Worm (Caenorhabditis elegans): ENCODE data around the gene K03A1.4.
A peak's percentile ranks its signal among the peaks of the same experiment; 100 is the strongest.

K03A1.4 gene

ce11 chrX:7298652-7299051, at the start of gene K03A1.4:
Gene K03A1.4, minus strand, starts transcription at chrX:7298752.
- no peak for TF ChIP-seq fkh-10 (GFP tag; optimal IDR thresholded peaks at IDR 0.05)
- TF ChIP-seq unc-62 (GFP tag; optimal IDR thresholded peaks at IDR 0.05 in 1 of 2) = peak in 1 of 2 experiments; percentile 53
- TF ChIP-seq unc-62 (tag; optimal IDR thresholded peaks at IDR 0.05) = no peak
- TF ChIP-seq T26A8.4 (GFP tag; IDR thresholded peaks at IDR 0.05) = no peak
- no peak for TF ChIP-seq ceh-20 (GFP tag; IDR thresholded peaks at IDR 0.05)

- TF ChIP-seq ceh-44 (GFP tag; IDR thresholded peaks at IDR 0.05) (no peak), daf-8 (GFP tag; IDR thresholded peaks at IDR 0.05) (no peak), php-3 (GFP tag; IDR thresholded peaks at IDR 0.05) (no peak), ceh-82 (tag; optimal IDR thresholded peaks at IDR 0.05) (no peak), egl-27 (tag; optimal IDR thresholded peaks at IDR 0.05) (no peak), zip-2 (tag; optimal IDR thresholded peaks at IDR 0.05) (no peak), lin-1 (GFP tag; IDR thresholded peaks at IDR 0.05) (no peak), cey-2 (tag; optimal IDR thresholded peaks at IDR 0.05; ENCODE audit: borderline replicate concordance, insufficient read depth) (no peak), madf-5 (GFP tag; IDR thresholded peaks at IDR 0.05) (no peak), dpl-1 (GFP tag; optimal IDR thresholded peaks at IDR 0.05) (no peak), ceh-62 (tag; optimal IDR thresholded peaks at IDR 0.05) (no peak), zfp-2 (tag; optimal IDR thresholded peaks at IDR 0.05) (no peak), duxl-1 (tag; optimal IDR thresholded peaks at IDR 0.05; ENCODE audit: poor library complexity) (no peak), pqm-1 (tag; optimal IDR thresholded peaks at IDR 0.05) (no peak), lin-39 (tag; optimal IDR thresholded peaks at IDR 0.05) (no peak), fkh-10 (GFP tag; optimal IDR thresholded peaks at IDR 0.05) (no peak), F44E2.7 (GFP tag; IDR thresholded peaks at IDR 0.05) (no peak), saeg-2 (GFP tag; IDR thresholded peaks at IDR 0.05) (no peak)
Measured at ce11 chrX:7343747-7344146, 45.2 kb upstream of the K03A1.4 start, which contains the start of gene C07D8.5. Gene C07D8.5, plus strand, starts transcription at chrX:7344047.

ce11 chrX:7343218-7343617, 44.7 kb upstream of the K03A1.4 start:
- TF ChIP-seq dve-1 (tag; optimal IDR thresholded peaks at IDR 0.05; ENCODE audit: insufficient read depth) = peak; percentile 2
- peak; percentile 80 for TF ChIP-seq pqm-1 (tag; optimal IDR thresholded peaks at IDR 0.05)
- peak; percentile 63 for TF ChIP-seq nhr-28 (tag; optimal IDR thresholded peaks at IDR 0.05)
- TF ChIP-seq daf-16 (GFP tag; optimal IDR thresholded peaks at IDR 0.05) = no peak
- peak; percentile 90 for TF ChIP-seq daf-16 (tag; optimal IDR thresholded peaks at IDR 0.05)
- TF ChIP-seq daf-12 (tag; optimal IDR thresholded peaks at IDR 0.05) = no peak
- TF ChIP-seq zfp-2 (tag; optimal IDR thresholded peaks at IDR 0.05) = no peak
- TF ChIP-seq snpc-1.2 (GFP tag; IDR thresholded peaks at IDR 0.05) = no peak
- TF ChIP-seq hlh-30 (tag; optimal IDR thresholded peaks at IDR 0.05; ENCODE audit: insufficient read depth) = peak; percentile 8
- TF ChIP-seq Y75B8A.6 (GFP tag; IDR thresholded peaks at IDR 0.05) = no peak

- peak; percentile 83 for TF ChIP-seq nhr-48 (tag; optimal IDR thresholded peaks at IDR 0.05)
- TF ChIP-seq nhr-42 (GFP tag; IDR thresholded peaks at IDR 0.05) = no peak
- TF ChIP-seq lsy-2 (tag; optimal IDR thresholded peaks at IDR 0.05) = peak in 1 of 2 experiments; percentile 52
- TF ChIP-seq tra-1 (GFP tag; IDR thresholded peaks at IDR 0.05) = peak; percentile 53; the same call in 1 of the 2 replicates
- TF ChIP-seq dmd-6 (GFP tag; IDR thresholded peaks at IDR 0.05) = peak; percentile 86
- peak; percentile 89 for TF ChIP-seq hlh-11 (tag; optimal IDR thresholded peaks at IDR 0.05)
- peak in 1 of 2 experiments; percentile 60 for TF ChIP-seq daf-16 (GFP tag; optimal IDR thresholded peaks at IDR 0.05)
- peak; percentile 87 for TF ChIP-seq daf-16 (tag; optimal IDR thresholded peaks at IDR 0.05)
- peak; percentile 96 for TF ChIP-seq aha-1 (tag)
- TF ChIP-seq nhr-41 (GFP tag; IDR thresholded peaks at IDR 0.05) = peak; percentile 36; the same call in 1 of the 2 replicates
- peak; percentile 95 for TF ChIP-seq pqm-1 (tag; optimal IDR thresholded peaks at IDR 0.05)
- peak; percentile 95 for TF ChIP-seq nhr-28 (tag; optimal IDR thresholded peaks at IDR 0.05)
- peak in 1 of 2 experiments; percentile 28 for TF ChIP-seq unc-62 (GFP tag; optimal IDR thresholded peaks at IDR 0.05 in 1 of 2)
- TF ChIP-seq unc-62 (tag; optimal IDR thresholded peaks at IDR 0.05) = no peak
- TF ChIP-seq egl-27 (tag; optimal IDR thresholded peaks at IDR 0.05) = no peak
- peak; percentile 59 for TF ChIP-seq hlh-30 (tag; optimal IDR thresholded peaks at IDR 0.05; ENCODE audit: insufficient read depth)
- TF ChIP-seq php-3 (GFP tag; IDR thresholded peaks at IDR 0.05) = peak; percentile 58; the same call in 1 of the 2 replicates
- TF ChIP-seq nhr-102 (tag; optimal IDR thresholded peaks at IDR 0.05) = no peak
- TF ChIP-seq F37D6.2 (tag; optimal IDR thresholded peaks at IDR 0.05) = no peak
- 0 out of 2 replicates have a peak, but pooled peaks have one; percentile 33 for TF ChIP-seq saeg-2 (GFP tag; IDR thresholded peaks at IDR 0.05)
- peak; percentile 26 for TF ChIP-seq mes-2 (tag; optimal IDR thresholded peaks at IDR 0.05; ENCODE audit: poor library complexity, severe bottlenecking)
- TF ChIP-seq mep-1 (tag; optimal IDR thresholded peaks at IDR 0.05) = peak; percentile 59
- peak; percentile 79 for TF ChIP-seq dve-1 (tag; optimal IDR thresholded peaks at IDR 0.05; ENCODE audit: insufficient read depth)
- TF ChIP-seq nhr-11 (tag; optimal IDR thresholded peaks at IDR 0.05) = peak; percentile 17
Measured at ce11 chrX:7340915-7341559, 42.5 kb upstream of the K03A1.4 start, which contains the start of gene C07D8.6. Gene C07D8.6, plus strand, starts transcription at chrX:7341509.
